Worm (Caenorhabditis elegans) whole organism, L1 larva: Measurements from ENCODE around the gene K02E7.1.
"Not testable (repeated sequence)": the region's sequence is repeated elsewhere in the genome, so short reads cannot be mapped to it uniquely, and the experiment has no call there.

ENCODE experiments used
- C16A3.4 ChIP-seq: fragments of 150-350 bp; optimal IDR thresholded peaks from 2 replicates; lab custom pipeline; 2014; ENCODE audit warnings: missing biosample characterization, missing genetic modification characterization
- C34B4.2 ChIP-seq: sonication (generic microtip); optimal IDR thresholded peaks from 2 replicates; lab custom pipeline; 2017; ENCODE audit warnings: mild to moderate bottlenecking, missing genetic modification characterization, missing compliant biosample characterization
- F16B12.6 ChIP-seq: fragments of 150-350 bp; optimal IDR thresholded peaks from 2 replicates; lab custom pipeline; 2014; ENCODE audit warnings: missing biosample characterization, missing genetic modification characterization
- aha-1 ChIP-seq: fragments of 150-350 bp; optimal IDR thresholded peaks from 2 replicates; lab custom pipeline; 2014; ENCODE audit warnings: missing biosample characterization, missing genetic modification characterization
- aly-2 ChIP-seq: fragments of 150-350 bp; optimal IDR thresholded peaks from 2 replicates; lab custom pipeline; 2014; ENCODE audit warnings: missing biosample characterization, missing genetic modification characterization
- ama-1 ChIP-seq: fragments of 150-350 bp; optimal IDR thresholded peaks from 2 replicates; lab custom pipeline; 2014
- blmp-1 ChIP-seq: fragments of 150-350 bp; optimal IDR thresholded peaks from 2 replicates; lab custom pipeline; 2014; ENCODE audit warnings: missing biosample characterization, missing genetic modification characterization
- ceh-63 ChIP-seq: fragments of 200-800 bp; sonication (Bioruptor generic); optimal IDR thresholded peaks from 2 replicates; lab custom pipeline; 2018; ENCODE audit warnings: mild to moderate bottlenecking, missing genetic modification characterization, missing compliant biosample characterization
- ceh-8 ChIP-seq: fragments of 200-800 bp; sonication (Bioruptor generic); optimal IDR thresholded peaks from 2 replicates; lab custom pipeline; 2018; ENCODE audit warnings: mild to moderate bottlenecking, missing genetic modification characterization, moderate library complexity, missing compliant biosample characterization
- ceh-82 ChIP-seq, 3 experiments: fragments of 150-350 bp in 1 of 3; sonication (generic microtip) in 2 of 3; optimal IDR thresholded peaks; 2 replicates each; lab custom pipeline; 2014 to 2017; ENCODE audit warnings: missing biosample characterization in 3 of 3, missing genetic modification characterization in 3 of 3
- ceh-90 ChIP-seq: sonication (generic microtip); optimal IDR thresholded peaks from 2 replicates; lab custom pipeline; 2016; ENCODE audit warnings: missing genetic modification characterization, missing compliant biosample characterization
- efl-1 ChIP-seq, 4 experiments: fragments of 150-350 bp; optimal IDR thresholded peaks in 3 of 4; peaks in 1 of 4; 1 replicate in 1 of 4; 2 replicates in 3 of 4; lab custom pipeline; 2014; ENCODE audit warnings: missing biosample characterization in 2 of 4, missing genetic modification characterization in 2 of 4, missing genetic modification reagents in 2 of 4
- elt-2 ChIP-seq: sonication (generic microtip); optimal IDR thresholded peaks from 2 replicates; lab custom pipeline; 2016; ENCODE audit warnings: missing genetic modification characterization, mild to moderate bottlenecking, inconsistent platforms, missing compliant biosample characterization, missing genetic modification reagents
- elt-3 ChIP-seq, 6 experiments: fragments of 150-350 bp in 1 of 6; sonication (generic microtip); optimal IDR thresholded peaks; 2 replicates each; lab custom pipeline; 2017 to 2018; ENCODE audit warnings: missing biosample characterization in 6 of 6, missing genetic modification characterization in 6 of 6, inconsistent platforms in 1 of 6
- grh-1 ChIP-seq: fragments of 200-800 bp; sonication (Bioruptor generic); IDR thresholded peaks from 2 replicates; pipeline ENCODE4 v1.3.6; 2022; ENCODE audit warnings: missing genetic modification reagents, missing genetic modification characterization, missing compliant biosample characterization
- hlh-4 ChIP-seq: sonication (generic microtip); optimal IDR thresholded peaks from 2 replicates; lab custom pipeline; 2016; ENCODE audit warnings: mild to moderate bottlenecking, missing genetic modification characterization, missing compliant biosample characterization
- hpl-2 ChIP-seq: fragments of 150-350 bp; optimal IDR thresholded peaks from 2 replicates; lab custom pipeline; 2014; ENCODE audit warnings: missing biosample characterization, missing genetic modification reagents, missing genetic modification characterization
- irx-1 ChIP-seq: sonication (generic microtip); optimal IDR thresholded peaks from 2 replicates; lab custom pipeline; 2016; ENCODE audit warnings: missing genetic modification characterization, missing compliant biosample characterization
- jun-1 ChIP-seq: fragments of 150-350 bp; optimal IDR thresholded peaks from 2 replicates; lab custom pipeline; 2014; ENCODE audit warnings: missing biosample characterization, missing genetic modification reagents, missing genetic modification characterization
- lin-14 ChIP-seq: fragments of 200-800 bp; sonication (Bioruptor generic); optimal IDR thresholded peaks from 2 replicates; lab custom pipeline; 2018; ENCODE audit warnings: mild to moderate bottlenecking, missing genetic modification characterization, moderate library complexity, missing compliant biosample characterization
- lin-39 ChIP-seq: fragments of 150-350 bp; optimal IDR thresholded peaks from 2 replicates; lab custom pipeline; 2014; ENCODE audit warnings: missing biosample characterization, missing genetic modification reagents, missing genetic modification characterization
- mab-9 ChIP-seq: fragments of 200-800 bp; sonication (Bioruptor generic); IDR thresholded peaks from 2 replicates; pipeline ENCODE4 v1.3.6; 2022; ENCODE audit warnings: missing genetic modification reagents, missing genetic modification characterization, missing compliant biosample characterization
- mdl-1 ChIP-seq, 2 experiments: fragments of 150-350 bp; optimal IDR thresholded peaks; 2 replicates each; lab custom pipeline; 2014 to 2017; ENCODE audit warnings: missing biosample characterization in 2 of 2, missing genetic modification characterization in 2 of 2, inconsistent platforms in 1 of 2
- nhr-11 ChIP-seq: fragments of 150-350 bp; optimal IDR thresholded peaks from 2 replicates; lab custom pipeline; 2014; ENCODE audit warnings: missing biosample characterization, missing genetic modification characterization
- nhr-12 ChIP-seq: sonication (generic microtip); optimal IDR thresholded peaks from 2 replicates; lab custom pipeline; 2017; ENCODE audit warnings: missing biosample characterization, missing genetic modification characterization
- nhr-20 ChIP-seq: sonication (generic microtip); optimal IDR thresholded peaks from 2 replicates; lab custom pipeline; 2016; ENCODE audit warnings: mild to moderate bottlenecking, missing genetic modification characterization, missing compliant biosample characterization
- nhr-71 ChIP-seq: sonication (generic microtip); optimal IDR thresholded peaks from 2 replicates; lab custom pipeline; 2016; ENCODE audit warnings: mild to moderate bottlenecking, missing genetic modification characterization, moderate library complexity, missing compliant biosample characterization
- nhr-76 ChIP-seq: sonication (generic microtip); optimal IDR thresholded peaks from 2 replicates; lab custom pipeline; 2017; ENCODE audit warnings: missing biosample characterization, missing genetic modification characterization
- nhr-77 ChIP-seq: fragments of 150-350 bp; optimal IDR thresholded peaks from 2 replicates; lab custom pipeline; 2014; ENCODE audit warnings: missing biosample characterization, missing genetic modification characterization
- nhr-90 ChIP-seq: sonication (generic microtip); optimal IDR thresholded peaks from 2 replicates; lab custom pipeline; 2016; ENCODE audit warnings: mild to moderate bottlenecking, missing genetic modification characterization, missing compliant biosample characterization; ENCODE audit not compliant: poor library complexity
- pqm-1 ChIP-seq: sonication (generic microtip); optimal IDR thresholded peaks from 3 replicates; lab custom pipeline; 2017; ENCODE audit warnings: missing biosample characterization, missing genetic modification characterization
- snu-23 ChIP-seq: sonication (generic microtip); optimal IDR thresholded peaks from 2 replicates; lab custom pipeline; 2016; ENCODE audit warnings: missing genetic modification characterization, missing compliant biosample characterization
- sox-4 ChIP-seq: sonication (generic microtip); optimal IDR thresholded peaks from 2 replicates; lab custom pipeline; 2016; ENCODE audit warnings: missing genetic modification characterization, missing compliant biosample characterization
- sup-37 ChIP-seq: fragments of 200-800 bp; sonication (Bioruptor generic); optimal IDR thresholded peaks from 2 replicates; lab custom pipeline; 2018; ENCODE audit warnings: mild to moderate bottlenecking, missing genetic modification characterization, missing compliant biosample characterization
- tbx-2 ChIP-seq: sonication (generic microtip); optimal IDR thresholded peaks from 2 replicates; lab custom pipeline; 2016; ENCODE audit warnings: missing genetic modification characterization, missing compliant biosample characterization
- unc-130 ChIP-seq: fragments of 150-350 bp; optimal IDR thresholded peaks from 2 replicates; lab custom pipeline; 2017; ENCODE audit warnings: missing biosample characterization, missing genetic modification characterization, inconsistent platforms
- unc-30 ChIP-seq: sonication (generic microtip); optimal IDR thresholded peaks from 2 replicates; lab custom pipeline; 2017; ENCODE audit warnings: missing biosample characterization, missing genetic modification characterization
- zag-1 ChIP-seq: fragments of 150-350 bp; optimal IDR thresholded peaks from 2 replicates; lab custom pipeline; 2014; ENCODE audit warnings: missing biosample characterization, missing genetic modification characterization

The K02E7.1 gene

DNA sequence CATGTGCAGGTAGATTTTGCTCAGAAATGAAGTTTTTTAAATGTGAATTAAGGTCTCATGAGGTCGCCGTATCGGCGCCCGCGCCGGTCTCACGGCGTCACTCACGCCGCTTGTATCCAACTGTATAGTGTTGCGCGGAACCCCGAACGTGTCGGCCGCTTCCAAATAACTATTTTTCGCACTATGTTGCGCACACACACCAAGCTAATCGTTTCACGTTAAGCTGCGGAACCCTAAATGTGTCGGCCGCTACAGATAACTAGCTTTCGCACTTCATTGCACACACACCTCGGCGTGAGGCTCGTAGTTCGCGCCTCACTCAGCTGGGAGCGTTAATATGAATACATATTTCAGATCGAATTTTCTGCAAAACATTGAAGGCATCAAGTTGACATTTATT is 36.0 kb upstream of the K02E7.1 start:
- TF ChIP-seq nhr-77 (tag; lab: Kevin White, UChicago) (no peak), elt-3 (tag; optimal IDR thresholded peaks at IDR 0.05; lab: Kevin White, UChicago) (no peak), efl-1 (optimal IDR thresholded peaks at IDR 0.05; lab: Kevin White, UChicago) (no peak), efl-1 (GFP tag; optimal IDR thresholded peaks at IDR 0.05 in 1 of 2; lab: Kevin White, UChicago) (peak in 1 of 2 experiments; percentile 34), irx-1 (tag; lab: Kevin White, UChicago) (no peak), hlh-4 (tag; lab: Kevin White, UChicago) (no peak), ceh-90 (tag; lab: Kevin White, UChicago) (no peak), nhr-12 (tag; lab: Kevin White, UChicago) (no peak), blmp-1 (tag; lab: Kevin White, UChicago) (no peak)

ce11 chrII:1049849-1050248 is 33.1 kb upstream of the K02E7.1 start, which contains the start of gene fbxb-40:
Gene fbxb-40, minus strand, starts transcription at chrII:1049949.
- TF ChIP-seq nhr-11 (tag; lab: Kevin White, UChicago) = no peak
- no peak for TF ChIP-seq nhr-77 (tag; lab: Kevin White, UChicago)
- TF ChIP-seq unc-130 (tag; lab: Kevin White, UChicago) = no peak
- no peak for TF ChIP-seq aly-2 (tag; lab: Kevin White, UChicago)
- TF ChIP-seq ceh-8 (GFP tag; lab: Kevin White, UChicago) = no peak
- no peak for TF ChIP-seq grh-1 (GFP tag; lab: Robert Waterston, UW)
- TF ChIP-seq C34B4.2 (tag; lab: Kevin White, UChicago) = no peak
- TF ChIP-seq ama-1 (lab: Kevin White, UChicago) = no peak
- TF ChIP-seq sup-37 (GFP tag; lab: Kevin White, UChicago) = no peak
- TF ChIP-seq mdl-1 (tag; optimal IDR thresholded peaks at IDR 0.05; lab: Kevin White, UChicago) = no peak
- no peak for TF ChIP-seq irx-1 (tag; lab: Kevin White, UChicago)
- no peak for TF ChIP-seq F16B12.6 (tag; lab: Kevin White, UChicago)

ce11 chrII:1054724-1055123 is 28.2 kb upstream of the K02E7.1 start, which contains the start of gene K02E7.7:
Gene K02E7.7, plus strand, starts transcription at chrII:1055024.
- TF ChIP-seq lin-39, blmp-1, aly-2 (tag; lab: Kevin White, UChicago): not testable (repeated sequence)

ce11 chrII:1056844-1057243 is 26.1 kb upstream of the K02E7.1 start:
- TF ChIP-seq nhr-20 (tag; lab: Kevin White, UChicago) (peak; percentile 45), elt-2 (peak; percentile 99), lin-14 (GFP tag; lab: Kevin White, UChicago) (peak; percentile 46), elt-3 (tag; optimal IDR thresholded peaks at IDR 0.05; lab: Kevin White, UChicago) (peak in 5 of 6 experiments; percentile 9 to 71 (median 41)), pqm-1 (tag; lab: Kevin White, UChicago) (peak; percentile 2), ceh-63 (GFP tag; lab: Kevin White, UChicago) (no peak), nhr-71 (tag; lab: Kevin White, UChicago) (peak; percentile 51), nhr-90 (peak; percentile 3), C16A3.4 (tag; lab: Kevin White, UChicago) (no peak)

- not testable (repeated sequence) for TF ChIP-seq ama-1 (lab: Kevin White, UChicago); mab-9; aha-1 (tag; lab: Kevin White, UChicago)
Measured at ce11 chrII:1060702-1061101, 22.3 kb upstream of the K02E7.1 start, which contains the start of gene btb-10. Gene btb-10, minus strand, starts transcription at chrII:1060802.

DNA sequence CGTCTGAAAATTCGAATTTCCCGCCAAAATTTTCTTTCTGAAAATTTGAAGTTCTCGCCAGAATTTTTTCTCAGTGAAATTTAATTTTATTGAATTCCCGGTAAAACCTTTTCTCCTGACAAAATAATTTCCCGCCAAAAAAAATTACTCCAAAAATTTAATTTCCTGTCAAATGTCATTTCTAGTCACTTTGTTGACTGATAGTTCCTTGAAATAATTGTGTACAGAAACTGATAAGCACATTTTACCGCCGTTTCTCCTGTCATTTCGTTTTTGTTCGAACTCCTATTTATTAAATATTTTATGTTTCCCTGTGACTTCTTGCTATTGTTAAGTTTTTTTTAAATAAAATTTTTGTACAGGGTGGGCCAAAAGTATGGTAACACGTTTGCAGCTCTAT is 19.0 kb upstream of the K02E7.1 start:
- TF ChIP-seq grh-1 (GFP tag; lab: Robert Waterston, UW) = no peak
- TF ChIP-seq zag-1 (tag; lab: Kevin White, UChicago) = no peak
- TF ChIP-seq snu-23 (GFP tag; lab: Kevin White, UChicago) = no peak
- TF ChIP-seq pqm-1 (tag; lab: Kevin White, UChicago) = no peak
- no peak for TF ChIP-seq hlh-4 (tag; lab: Kevin White, UChicago)
- TF ChIP-seq nhr-77 (tag; lab: Kevin White, UChicago) = no peak
- no peak for TF ChIP-seq ceh-82 (tag; optimal IDR thresholded peaks at IDR 0.05; lab: Kevin White, UChicago)
- TF ChIP-seq tbx-2 (tag; lab: Kevin White, UChicago) = no peak
- no peak for TF ChIP-seq sox-4
- no peak for TF ChIP-seq jun-1
- no peak for TF ChIP-seq unc-30 (tag; lab: Kevin White, UChicago)
- TF ChIP-seq hpl-2 (GFP tag; lab: Kevin White, UChicago) = no peak
- TF ChIP-seq nhr-76 = no peak
- no peak for TF ChIP-seq blmp-1 (tag; lab: Kevin White, UChicago)
- TF ChIP-seq lin-14 (GFP tag; lab: Kevin White, UChicago) = no peak
